Worm (Caenorhabditis elegans): ENCODE results near the gene cest-28.

Gene cest-28

ce11 chrV:6658765-6659164, 10.9 kb upstream of the cest-28 start:
- TF ChIP-seq pqm-1 (tag; optimal IDR thresholded peaks at IDR 0.05) (no peak), alr-1 (tag; optimal IDR thresholded peaks at IDR 0.05; ENCODE audit: borderline replicate concordance) (no peak), ceh-88 (GFP tag; IDR thresholded peaks at IDR 0.05) (no peak), mdl-1 (tag; optimal IDR thresholded peaks at IDR 0.05) (peak in 1 of 2 experiments; percentile 46), hlh-17 (GFP tag; optimal IDR thresholded peaks at IDR 0.05; ENCODE audit: borderline replicate concordance) (no peak), sup-37 (GFP tag; optimal IDR thresholded peaks at IDR 0.05) (no peak), elt-3 (tag; optimal IDR thresholded peaks at IDR 0.05) (no peak), ceh-82 (tag; optimal IDR thresholded peaks at IDR 0.05) (peak; percentile 72 to 99 (median 91)), pag-3 (tag; optimal IDR thresholded peaks at IDR 0.05; ENCODE audit: borderline replicate concordance, insufficient read depth) (no peak), ztf-11 (tag; optimal IDR thresholded peaks at IDR 0.05) (peak in 1 of 2 experiments; percentile 25), unc-86 (tag; optimal IDR thresholded peaks at IDR 0.05) (peak; percentile 57), sox-4 (tag; optimal IDR thresholded peaks at IDR 0.05) (no peak), dsc-1 (tag; optimal IDR thresholded peaks at IDR 0.05) (peak; percentile 48), egl-27 (tag; optimal IDR thresholded peaks at IDR 0.05) (no peak), ceh-63 (GFP tag; optimal IDR thresholded peaks at IDR 0.05) (no peak), hlh-4 (tag; optimal IDR thresholded peaks at IDR 0.05) (no peak), irx-1 (tag; optimal IDR thresholded peaks at IDR 0.05) (no peak), ces-1 (GFP tag; optimal IDR thresholded peaks at IDR 0.05) (no peak), skn-1 (tag; optimal IDR thresholded peaks at IDR 0.05) (no peak), grh-1 (GFP tag; IDR thresholded peaks at IDR 0.05) (no peak), zag-1 (tag; optimal IDR thresholded peaks at IDR 0.05) (no peak), mef-2 (tag; optimal IDR thresholded peaks at IDR 0.05) (no peak), C04F5.9 (tag; optimal IDR thresholded peaks at IDR 0.05) (no peak), nhr-76 (tag; optimal IDR thresholded peaks at IDR 0.05) (no peak), lsy-2 (tag; optimal IDR thresholded peaks at IDR 0.05) (peak in 1 of 2 experiments; percentile 51), lir-3 (tag; optimal IDR thresholded peaks at IDR 0.05; ENCODE audit: poor library complexity) (no peak), nhr-28 (tag; optimal IDR thresholded peaks at IDR 0.05) (no peak), pax-3 (tag; optimal IDR thresholded peaks at IDR 0.05) (peak; percentile 22), ceh-90 (tag; optimal IDR thresholded peaks at IDR 0.05) (no peak), lin-15B (tag; optimal IDR thresholded peaks at IDR 0.05) (no peak), unc-98 (GFP tag; IDR thresholded peaks at IDR 0.05) (no peak), isw-1 (GFP tag; IDR thresholded peaks at IDR 0.05) (peak; percentile 36), C34B4.2 (tag; optimal IDR thresholded peaks at IDR 0.05) (no peak), mab-9 (GFP tag; IDR thresholded peaks at IDR 0.05) (no peak), zip-4 (GFP tag; optimal IDR thresholded peaks at IDR 0.05) (no peak), C16A3.4 (tag; optimal IDR thresholded peaks at IDR 0.05) (no peak), efl-3 (GFP tag; optimal IDR thresholded peaks at IDR 0.05) (no peak), lin-35 (GFP tag; optimal IDR thresholded peaks at IDR 0.05) (peak in 1 of 2 experiments; percentile 35), Y116A8C.19 (tag; optimal IDR thresholded peaks at IDR 0.05; ENCODE audit: borderline replicate concordance) (no peak), mep-1 (tag; optimal IDR thresholded peaks at IDR 0.05) (peak; percentile 23), ztf-4 (tag; optimal IDR thresholded peaks at IDR 0.05) (no peak), elt-2 (tag; optimal IDR thresholded peaks at IDR 0.05) (no peak), ets-5 (GFP tag; IDR thresholded peaks at IDR 0.05) (no peak), blmp-1 (tag; optimal IDR thresholded peaks at IDR 0.05) (no peak), nhr-84 (tag; optimal IDR thresholded peaks at IDR 0.05) (no peak), hpl-2 (GFP tag; optimal IDR thresholded peaks at IDR 0.05) (no peak), vab-15 (tag; optimal IDR thresholded peaks at IDR 0.05) (no peak), sptf-1 (tag; optimal IDR thresholded peaks at IDR 0.05) (no peak), ama-1 (optimal IDR thresholded peaks at IDR 0.05) (no peak), nhr-71 (tag; optimal IDR thresholded peaks at IDR 0.05) (peak; percentile 41), unc-30 (tag; optimal IDR thresholded peaks at IDR 0.05) (no peak), nhr-237 (tag; optimal IDR thresholded peaks at IDR 0.05) (no peak), egl-13 (tag; optimal IDR thresholded peaks at IDR 0.05) (peak; percentile 58)
